Worm (Caenorhabditis elegans) whole organism, late embryonic: Measurements from ENCODE around the gene srx-136.
A peak's percentile ranks its signal among the peaks of the same experiment; 100 is the strongest.

ENCODE experiments used
- C38D4.7 ChIP-seq: fragments of 200-800 bp; sonication (Bioruptor generic); optimal IDR thresholded peaks from 2 replicates; lab custom pipeline; 2018; ENCODE audit warnings: mild to moderate bottlenecking, missing genetic modification characterization, moderate library complexity, missing compliant biosample characterization
- K09A11.1 ChIP-seq: sonication (generic microtip); optimal IDR thresholded peaks from 2 replicates; lab custom pipeline; 2017; ENCODE audit warnings: antibody characterized with exemption, mild to moderate bottlenecking, missing genetic modification characterization, missing compliant biosample characterization; ENCODE audit not compliant: insufficient read depth
- ama-1 ChIP-seq: fragments of 150-350 bp; optimal IDR thresholded peaks from 2 replicates; lab custom pipeline; 2014
- ceh-14 ChIP-seq: sonication (generic microtip); optimal IDR thresholded peaks from 2 replicates; lab custom pipeline; 2016; ENCODE audit warnings: missing genotype, missing genetic modification characterization, missing compliant biosample characterization
- ceh-18 ChIP-seq: sonication (generic microtip); optimal IDR thresholded peaks from 2 replicates; lab custom pipeline; 2016; ENCODE audit warnings: missing genetic modification characterization, missing compliant biosample characterization
- ceh-2 ChIP-seq: sonication (generic microtip); optimal IDR thresholded peaks from 2 replicates; lab custom pipeline; 2016; ENCODE audit warnings: missing genotype, missing genetic modification characterization, missing compliant biosample characterization
- ceh-22 ChIP-seq: sonication (generic microtip); optimal IDR thresholded peaks from 2 replicates; lab custom pipeline; 2017; ENCODE audit warnings: missing biosample characterization, missing genetic modification characterization
- ceh-31 ChIP-seq: sonication (generic microtip); optimal IDR thresholded peaks from 2 replicates; lab custom pipeline; 2016; ENCODE audit warnings: missing genetic modification characterization, missing compliant biosample characterization
- ceh-34 ChIP-seq: sonication (generic microtip); optimal IDR thresholded peaks from 2 replicates; lab custom pipeline; 2016; ENCODE audit warnings: mild to moderate bottlenecking, missing genetic modification characterization, missing compliant biosample characterization
- ceh-48 ChIP-seq: sonication (generic microtip); optimal IDR thresholded peaks from 2 replicates; lab custom pipeline; 2016; ENCODE audit warnings: missing genetic modification characterization, inconsistent platforms, missing compliant biosample characterization
- ceh-6 ChIP-seq: fragments of 200-800 bp; sonication (Bioruptor generic); optimal IDR thresholded peaks from 2 replicates; lab custom pipeline; 2018; ENCODE audit warnings: mild to moderate bottlenecking, missing genetic modification characterization, missing compliant biosample characterization
- ceh-9 ChIP-seq: sonication (generic microtip); optimal IDR thresholded peaks from 2 replicates; lab custom pipeline; 2016; ENCODE audit warnings: mild to moderate bottlenecking, missing genetic modification characterization, inconsistent platforms, missing compliant biosample characterization
- dve-1 ChIP-seq: sonication (generic microtip); optimal IDR thresholded peaks from 2 replicates; lab custom pipeline; 2017; ENCODE audit warnings: antibody characterized with exemption, mild to moderate bottlenecking, missing genetic modification characterization, missing compliant biosample characterization
- elt-2 ChIP-seq: sonication (generic microtip); optimal IDR thresholded peaks from 2 replicates; lab custom pipeline; 2016; ENCODE audit warnings: missing genetic modification reagents, missing genetic modification characterization, missing compliant biosample characterization
- elt-4 ChIP-seq: sonication (generic microtip); optimal IDR thresholded peaks from 2 replicates; lab custom pipeline; 2016; ENCODE audit warnings: missing genetic modification characterization, missing compliant biosample characterization
- eyg-1 ChIP-seq: sonication (generic microtip); optimal IDR thresholded peaks from 2 replicates; lab custom pipeline; 2016; ENCODE audit warnings: missing genotype, missing genetic modification characterization, missing compliant biosample characterization
- fax-1 ChIP-seq: sonication (generic microtip); optimal IDR thresholded peaks from 2 replicates; lab custom pipeline; 2016; ENCODE audit warnings: missing genotype, missing genetic modification characterization, missing compliant biosample characterization
- fkh-6 ChIP-seq: sonication (generic microtip); optimal IDR thresholded peaks from 2 replicates; lab custom pipeline; 2016; ENCODE audit warnings: missing genetic modification characterization, missing compliant biosample characterization
- gmeb-2 ChIP-seq: sonication (generic microtip); optimal IDR thresholded peaks from 2 replicates; lab custom pipeline; 2016; ENCODE audit warnings: missing genetic modification characterization, inconsistent platforms, missing compliant biosample characterization
- hlh-30 ChIP-seq: sonication (generic microtip); optimal IDR thresholded peaks from 2 replicates; lab custom pipeline; 2017; ENCODE audit warnings: antibody characterized with exemption, missing genetic modification characterization, missing compliant biosample characterization; ENCODE audit not compliant: insufficient read depth
- hlh-8 ChIP-seq: sonication (generic microtip); optimal IDR thresholded peaks from 2 replicates; lab custom pipeline; 2016; ENCODE audit warnings: missing genotype, missing genetic modification characterization, missing compliant biosample characterization
- lim-6 ChIP-seq: sonication (generic microtip); optimal IDR thresholded peaks from 2 replicates; lab custom pipeline; 2016; ENCODE audit warnings: missing genetic modification characterization, missing compliant biosample characterization
- lin-11 ChIP-seq: fragments of 200-800 bp; sonication (Bioruptor generic); optimal IDR thresholded peaks from 2 replicates; lab custom pipeline; 2018; ENCODE audit warnings: mild to moderate bottlenecking, missing genetic modification characterization, missing compliant biosample characterization
- madf-2 ChIP-seq: sonication (generic microtip); optimal IDR thresholded peaks from 2 replicates; lab custom pipeline; 2017; ENCODE audit warnings: missing genetic modification characterization, missing compliant biosample characterization
- nfya-1 ChIP-seq: sonication (generic microtip); optimal IDR thresholded peaks from 2 replicates; lab custom pipeline; 2017; ENCODE audit warnings: missing genetic modification characterization, mild to moderate bottlenecking, missing compliant biosample characterization, antibody characterized with exemption, moderate library complexity
- nhr-11 ChIP-seq: fragments of 150-350 bp; optimal IDR thresholded peaks from 2 replicates; lab custom pipeline; 2014; ENCODE audit warnings: missing biosample characterization, missing genetic modification characterization
- pax-1 ChIP-seq: fragments of 150-350 bp; optimal IDR thresholded peaks from 2 replicates; lab custom pipeline; 2014; ENCODE audit warnings: missing biosample characterization, missing genetic modification characterization
- pros-1 ChIP-seq: fragments of 150-350 bp; optimal IDR thresholded peaks from 2 replicates; lab custom pipeline; 2014; ENCODE audit warnings: missing biosample characterization, missing genetic modification reagents, missing genetic modification characterization
- sox-2 ChIP-seq: fragments of 200-800 bp; sonication (Bioruptor generic); IDR thresholded peaks from 2 replicates; pipeline ENCODE4 v1.3.6; 2022; ENCODE audit warnings: missing genetic modification reagents, missing genetic modification characterization, missing compliant biosample characterization
- sox-4 ChIP-seq: sonication (generic microtip); optimal IDR thresholded peaks from 2 replicates; lab custom pipeline; 2017; ENCODE audit warnings: mild to moderate bottlenecking, missing genetic modification characterization, inconsistent platforms, missing compliant biosample characterization
- tbx-2 ChIP-seq: sonication (generic microtip); optimal IDR thresholded peaks from 2 replicates; lab custom pipeline; 2016; ENCODE audit warnings: missing genetic modification characterization, missing compliant biosample characterization
- tbx-7 ChIP-seq: sonication (generic microtip); optimal IDR thresholded peaks from 2 replicates; lab custom pipeline; 2016; ENCODE audit warnings: missing genotype, missing genetic modification characterization, missing compliant biosample characterization
- unc-3 ChIP-seq, 2 experiments: fragments of 200-800 bp in 1 of 2; sonication (Bioruptor generic) in 1 of 2; sonication (generic microtip) in 1 of 2; conservative IDR thresholded peaks in 1 of 2; optimal IDR thresholded peaks in 1 of 2; 2 replicates each; pipeline versions ENCODE4 v1.3.6 to Lab custom; 2016 to 2022; ENCODE audit warnings: missing compliant biosample characterization in 2 of 2, missing genetic modification characterization in 2 of 2, missing genetic modification reagents in 1 of 2
- unc-42 ChIP-seq: sonication (generic microtip); optimal IDR thresholded peaks from 2 replicates; lab custom pipeline; 2016; ENCODE audit warnings: missing genotype, missing genetic modification characterization, missing compliant biosample characterization
- zip-5 ChIP-seq: sonication (generic microtip); optimal IDR thresholded peaks from 2 replicates; lab custom pipeline; 2016; ENCODE audit warnings: missing genetic modification characterization, missing compliant biosample characterization

Gene srx-136

ce11 chrV:13892457-13893375, 35.5 kb downstream of the srx-136 start, which contains the start of gene sptl-3:
Gene sptl-3, plus strand, starts transcription at chrV:13893325.
- TF ChIP-seq tbx-2 (tag; lab: Kevin White, UChicago) (peak; percentile 31), unc-3 (GFP tag; conservative IDR thresholded peaks at IDR 0.05; lab: Robert Waterston, UW) (no peak), unc-3 (tag; optimal IDR thresholded peaks at IDR 0.05; lab: Kevin White, UChicago) (no peak), madf-2 (no peak), sox-4 (tag; lab: Kevin White, UChicago) (no peak), elt-2 (tag; lab: Kevin White, UChicago) (peak; percentile 46), gmeb-2 (tag; lab: Kevin White, UChicago) (no peak)

DNA sequence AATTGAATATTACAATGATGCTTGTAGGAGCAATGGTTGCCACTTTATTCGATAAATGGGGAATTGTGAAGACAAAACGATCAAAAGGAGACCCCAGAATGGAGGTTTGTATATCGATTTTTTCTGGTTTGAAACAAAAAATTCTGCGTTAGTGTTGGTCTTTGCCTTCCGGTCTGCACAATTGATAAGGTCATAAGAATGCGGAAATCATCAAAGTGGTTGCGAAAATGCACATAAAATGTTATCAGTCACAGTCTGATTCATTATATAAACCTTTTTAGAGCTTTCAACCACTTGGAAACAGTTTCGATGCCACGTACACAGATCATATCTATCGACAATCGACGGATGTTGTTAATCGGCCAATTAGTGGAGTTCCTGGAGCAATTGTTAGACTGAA, 36.4 kb downstream of the srx-136 start:
- TF ChIP-seq elt-2 (tag; lab: Kevin White, UChicago): peak; percentile 51
- no peak for TF ChIP-seq unc-3 (GFP tag; conservative IDR thresholded peaks at IDR 0.05; lab: Robert Waterston, UW)
- no peak for TF ChIP-seq unc-3 (tag; optimal IDR thresholded peaks at IDR 0.05; lab: Kevin White, UChicago)
- no peak for TF ChIP-seq fkh-6 (tag; lab: Kevin White, UChicago)
- TF ChIP-seq lin-11: no peak
- no peak for TF ChIP-seq ceh-18
- TF ChIP-seq, all 69 proteins: peak for 1

ce11 chrV:13898356-13898755, 41.1 kb downstream of the srx-136 start, which contains the start of gene cyp-35C1:
Gene cyp-35C1, minus strand, starts transcription at chrV:13898487.
- peak; percentile 22 for TF ChIP-seq elt-2 (tag; lab: Kevin White, UChicago)
- TF ChIP-seq zip-5 (tag; lab: Kevin White, UChicago): no peak
- no peak for TF ChIP-seq ceh-9 (tag; lab: Kevin White, UChicago)
- TF ChIP-seq madf-2: no peak

ce11 chrV:13899213-13899612, 42.0 kb downstream of the srx-136 start, which contains the start of gene oac-3:
Gene oac-3, plus strand, starts transcription at chrV:13899513.
- no peak for TF ChIP-seq ceh-6

ce11 chrV:13902495-13902894, 45.3 kb downstream of the srx-136 start, which contains the start of gene C06B3.1:
Gene C06B3.1, plus strand, starts transcription at chrV:13902795.
- TF ChIP-seq sox-2 (GFP tag; lab: Robert Waterston, UW): no peak
- no peak for TF ChIP-seq ama-1 (lab: Kevin White, UChicago)
- no peak for TF ChIP-seq K09A11.1 (tag; lab: Kevin White, UChicago)
- no peak for TF ChIP-seq elt-4 (tag; lab: Kevin White, UChicago)
- TF ChIP-seq ceh-34: no peak
- no peak for TF ChIP-seq pax-1 (tag; lab: Kevin White, UChicago)
- no peak for TF ChIP-seq dve-1 (tag; lab: Kevin White, UChicago)
- TF ChIP-seq hlh-30 (tag; lab: Kevin White, UChicago): no peak
- no peak for TF ChIP-seq lin-11
- no peak for TF ChIP-seq ceh-48 (tag; lab: Kevin White, UChicago)
- TF ChIP-seq C38D4.7 (GFP tag; lab: Kevin White, UChicago): no peak

- TF ChIP-seq unc-42 (tag; lab: Kevin White, UChicago) (no peak), tbx-7 (tag; lab: Kevin White, UChicago) (no peak), fax-1 (no peak), hlh-8 (tag; lab: Kevin White, UChicago) (no peak), ceh-14 (tag; lab: Kevin White, UChicago) (no peak), nhr-11 (tag; lab: Kevin White, UChicago) (no peak), ceh-31 (tag; lab: Kevin White, UChicago) (no peak), gmeb-2 (tag; lab: Kevin White, UChicago) (no peak), ceh-18 (no peak), pax-1 (tag; lab: Kevin White, UChicago) (no peak), lim-6 (tag; lab: Kevin White, UChicago) (no peak), pros-1 (tag; lab: Kevin White, UChicago) (no peak), sox-2 (GFP tag; lab: Robert Waterston, UW) (no peak), ceh-22 (tag; lab: Kevin White, UChicago) (no peak), eyg-1 (tag; lab: Kevin White, UChicago) (no peak), ceh-2 (tag; lab: Kevin White, UChicago) (no peak), sox-4 (tag; lab: Kevin White, UChicago) (no peak), fkh-6 (tag; lab: Kevin White, UChicago) (no peak), nfya-1 (tag; lab: Kevin White, UChicago) (no peak)
- TF ChIP-seq, all 69 proteins: peak for 0
Observed at ce11 chrV:13904446-13904845, 47.2 kb downstream of the srx-136 start, which contains the start of gene stdh-3. Gene stdh-3, plus strand, starts transcription at chrV:13904611.
